Worm (Caenorhabditis elegans) whole organism, L1 larva: ENCODE data around the gene Y50E8A.1.

Experiments used
- C16A3.4 ChIP-seq: fragments of 150-350 bp; optimal IDR thresholded peaks from 2 replicates; lab custom pipeline; 2014; ENCODE audit warnings: missing biosample characterization, missing genetic modification characterization
- C34B4.2 ChIP-seq: sonication (generic microtip); optimal IDR thresholded peaks from 2 replicates; lab custom pipeline; 2017; ENCODE audit warnings: mild to moderate bottlenecking, missing genetic modification characterization, missing compliant biosample characterization
- ama-1 ChIP-seq: fragments of 150-350 bp; optimal IDR thresholded peaks from 2 replicates; lab custom pipeline; 2014
- ces-1 ChIP-seq: fragments of 150-350 bp; optimal IDR thresholded peaks from 2 replicates; lab custom pipeline; 2014; ENCODE audit warnings: missing biosample characterization, missing genetic modification reagents, missing genetic modification characterization
- dpl-1 ChIP-seq, 3 experiments: fragments of 150-350 bp in 2 of 3; sonication (generic microtip) in 1 of 3; optimal IDR thresholded peaks; 2 replicates each; lab custom pipeline; 2014 to 2017; ENCODE audit warnings: missing biosample characterization in 3 of 3, missing genetic modification characterization in 3 of 3, missing genetic modification reagents in 3 of 3
- elt-3 ChIP-seq, 6 experiments: fragments of 150-350 bp in 1 of 6; sonication (generic microtip); optimal IDR thresholded peaks; 2 replicates each; lab custom pipeline; 2017 to 2018; ENCODE audit warnings: missing biosample characterization in 6 of 6, missing genetic modification characterization in 6 of 6, inconsistent platforms in 1 of 6
- mef-2 ChIP-seq: fragments of 150-350 bp; optimal IDR thresholded peaks from 2 replicates; lab custom pipeline; 2014; ENCODE audit warnings: missing biosample characterization, missing genetic modification characterization
- nhr-12 ChIP-seq: sonication (generic microtip); optimal IDR thresholded peaks from 2 replicates; lab custom pipeline; 2017; ENCODE audit warnings: missing biosample characterization, missing genetic modification characterization
- nhr-47 ChIP-seq: sonication (generic microtip); optimal IDR thresholded peaks from 2 replicates; lab custom pipeline; 2016; ENCODE audit warnings: mild to moderate bottlenecking, missing genetic modification characterization, moderate library complexity, missing compliant biosample characterization
- skn-1 ChIP-seq: fragments of 150-350 bp; optimal IDR thresholded peaks from 2 replicates; lab custom pipeline; 2014; ENCODE audit warnings: missing biosample characterization, missing genetic modification characterization
- ztf-11 ChIP-seq, 2 experiments: sonication (generic microtip); optimal IDR thresholded peaks; 2 replicates each; lab custom pipeline; 2016 to 2017; ENCODE audit warnings: missing genetic modification characterization in 2 of 2, missing biosample characterization in 1 of 2, missing compliant biosample characterization in 1 of 2

ce11 chrV:14687106-14687964 lies 39.4 kb upstream of the Y50E8A.1 start:
- peak; percentile 68 for TF ChIP-seq ama-1 (lab: Kevin White, UChicago)
- TF ChIP-seq dpl-1 (GFP tag; optimal IDR thresholded peaks at IDR 0.05; lab: Kevin White, UChicago), result no peak
- TF ChIP-seq ztf-11 (tag; optimal IDR thresholded peaks at IDR 0.05; lab: Kevin White, UChicago), result peak in 1 of 2 experiments; percentile 7
- no peak for TF ChIP-seq mef-2
- TF ChIP-seq ces-1, result no peak
- TF ChIP-seq C16A3.4 (tag; lab: Kevin White, UChicago), result no peak
- TF ChIP-seq skn-1 (tag; lab: Kevin White, UChicago), result peak; percentile 21
- TF ChIP-seq nhr-47 (tag; lab: Kevin White, UChicago), result no peak
- no peak for TF ChIP-seq C34B4.2 (tag; lab: Kevin White, UChicago)
- no peak for TF ChIP-seq elt-3 (tag; optimal IDR thresholded peaks at IDR 0.05; lab: Kevin White, UChicago)
- TF ChIP-seq nhr-12, result no peak
